Fruit fly (Drosophila melanogaster): ENCODE data around the gene CG33796.

DNA sequence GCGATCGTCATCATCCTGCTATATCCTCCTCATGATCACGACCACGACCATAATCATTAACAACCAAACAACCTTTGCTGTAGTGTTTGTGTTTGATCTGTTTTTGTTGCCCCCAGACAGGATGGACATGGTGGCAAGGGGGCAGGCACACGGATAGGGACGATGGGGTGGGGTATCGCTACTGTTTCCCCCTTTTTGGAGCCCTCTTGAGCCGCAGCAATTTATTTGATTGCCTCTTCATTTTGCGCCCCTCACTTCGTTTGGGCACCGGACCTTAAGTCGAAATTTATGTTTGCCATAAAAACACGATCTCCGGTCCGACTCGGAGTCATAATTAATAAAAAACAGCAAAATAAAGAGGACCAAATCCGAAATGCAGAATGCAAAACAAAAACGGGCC, 45.9 kb upstream of the CG33796 start:
- TF ChIP-seq CG7101 (tag; optimal IDR thresholded peaks at IDR 0.05) (no peak), CG33017 (tag; optimal IDR thresholded peaks at IDR 0.05) (no peak), bab1 (GFP tag; optimal IDR thresholded peaks at IDR 0.05) (no peak), pad (GFP tag; optimal IDR thresholded peaks at IDR 0.05) (no peak), Clk (GFP tag; optimal IDR thresholded peaks at IDR 0.05) (no peak)
